Worm (Caenorhabditis elegans) whole organism, L4/young adult: Measurements from ENCODE around the gene Y49F6A.12.

Source experiments
- W03F9.2 ChIP-seq: fragments of 150-350 bp; optimal IDR thresholded peaks from 2 replicates; lab custom pipeline; 2014; ENCODE audit warnings: missing biosample characterization, missing genetic modification characterization
- him-1 ChIP-seq: sonication (generic microtip); optimal IDR thresholded peaks from 2 replicates; lab custom pipeline; 2016; ENCODE audit warnings: missing genotype, missing genetic modification reagents, missing genetic modification characterization, missing compliant biosample characterization

ce11 chrII:3622014-3622413 lies 26.6 kb downstream of the Y49F6A.12 start, which contains the start of gene M151.7:
- TF ChIP-seq him-1 (tag; lab: Kevin White, UChicago): no peak
- TF ChIP-seq W03F9.2 (tag; lab: Kevin White, UChicago): no peak
